Fruit fly (Drosophila melanogaster): ENCODE results near the gene spir.

spir gene

dm6 chr2L:20267181-20267580, 43.8 kb upstream of the spir start (continued):
- TF ChIP-seq CG43689 (GFP tag; IDR thresholded peaks at IDR 0.05), result peak; percentile 44; the same call in 1 of the 2 replicates
- peak; percentile 74 for TF ChIP-seq CG4424 (GFP tag; optimal IDR thresholded peaks at IDR 0.05)
- peak; percentile 57 for TF ChIP-seq CG18619 (GFP tag; optimal IDR thresholded peaks at IDR 0.05)
- no peak for TF ChIP-seq CG31365 (tag; optimal IDR thresholded peaks at IDR 0.05)
- peak; percentile 66 for TF ChIP-seq NfI (GFP tag; optimal IDR thresholded peaks at IDR 0.05)
- peak; percentile 77 for TF ChIP-seq H2.0 (GFP tag; IDR thresholded peaks at IDR 0.05)
- TF ChIP-seq br (optimal IDR thresholded peaks at IDR 0.05), result no peak
- TF ChIP-seq YL-1 (GFP tag; optimal IDR thresholded peaks at IDR 0.05), result peak; percentile 11
- peak; percentile 86 for TF ChIP-seq Med (GFP tag)
- TF ChIP-seq CG2120 (GFP tag; optimal IDR thresholded peaks at IDR 0.05), result peak; percentile 10
- TF ChIP-seq CG15479 (GFP tag; optimal IDR thresholded peaks at IDR 0.05), result peak; percentile 35
- TF ChIP-seq NFAT (GFP tag; IDR thresholded peaks at IDR 0.05), result no peak
- TF ChIP-seq CG31441 (GFP tag; IDR thresholded peaks at IDR 0.05), result peak; percentile 63
- TF ChIP-seq CG7271 (tag; optimal IDR thresholded peaks at IDR 0.05), result peak; percentile 73
- 0 out of 3 replicates have a peak, but pooled peaks have one; percentile 13 for TF ChIP-seq CG6791 (GFP tag; IDR thresholded peaks at IDR 0.05; ENCODE audit: partially characterized antibody)
- TF ChIP-seq crp (GFP tag; optimal IDR thresholded peaks at IDR 0.05), result peak in 1 of 2 experiments; percentile 16
- TF ChIP-seq Doc3 (GFP tag; IDR thresholded peaks at IDR 0.05; ENCODE audit: partially characterized antibody), result no peak
- peak; percentile 18 for TF ChIP-seq Deaf1 (tag; optimal IDR thresholded peaks at IDR 0.05)
- TF ChIP-seq CG9727 (GFP tag; optimal IDR thresholded peaks at IDR 0.05), result peak; percentile 64
- no peak for TF ChIP-seq D (optimal IDR thresholded peaks at IDR 0.05)
- TF ChIP-seq D (GFP tag; optimal IDR thresholded peaks at IDR 0.05), result peak; percentile 61
- peak; percentile 25 for TF ChIP-seq cg (GFP tag; optimal IDR thresholded peaks at IDR 0.05)
- TF ChIP-seq unc-4 (GFP tag; IDR thresholded peaks at IDR 0.05; ENCODE audit: partially characterized antibody), result no peak
- peak; percentile 75 for TF ChIP-seq wor (GFP tag; IDR thresholded peaks at IDR 0.05)
- peak; percentile 50; the same call in 1 of the 3 replicates for TF ChIP-seq H15 (GFP tag; IDR thresholded peaks at IDR 0.05)
- TF ChIP-seq ro (GFP tag; IDR thresholded peaks at IDR 0.05), result 0 out of 2 replicates have a peak, but pooled peaks have one; percentile 12
- no peak for TF ChIP-seq Doc2 (GFP tag; IDR thresholded peaks at IDR 0.05)
- peak; percentile 87 for TF ChIP-seq CG1603 (tag; optimal IDR thresholded peaks at IDR 0.05)
- TF ChIP-seq CG4707 (GFP tag; optimal IDR thresholded peaks at IDR 0.05), result peak; percentile 77
- TF ChIP-seq CG4282 (GFP tag; optimal IDR thresholded peaks at IDR 0.05), result no peak
- TF ChIP-seq sqz (GFP tag; optimal IDR thresholded peaks at IDR 0.05), result no peak
- TF ChIP-seq da (GFP tag; optimal IDR thresholded peaks at IDR 0.05), result no peak
- TF ChIP-seq CG32767 (GFP tag; IDR thresholded peaks at IDR 0.05), result peak; percentile 70; the same call in 1 of the 2 replicates
- peak; percentile 77 for TF ChIP-seq phol (tag; optimal IDR thresholded peaks at IDR 0.05)
- TF ChIP-seq CG30431 (GFP tag; optimal IDR thresholded peaks at IDR 0.05), result peak; percentile 90
- TF ChIP-seq CG3407 (GFP tag; optimal IDR thresholded peaks at IDR 0.05), result peak; percentile 71
- peak; percentile 18 for TF ChIP-seq CG17802 (tag; optimal IDR thresholded peaks at IDR 0.05)
- peak; percentile 37 for TF ChIP-seq maf-S (GFP tag; optimal IDR thresholded peaks at IDR 0.05)
- no peak for TF ChIP-seq CG42726 (GFP tag; IDR thresholded peaks at IDR 0.05; ENCODE audit: partially characterized antibody)
- TF ChIP-seq CG2199 (GFP tag; IDR thresholded peaks at IDR 0.05), result peak; percentile 66; the same call in 1 of the 3 replicates
- peak; percentile 60 for TF ChIP-seq tio (GFP tag; optimal IDR thresholded peaks at IDR 0.05)
- TF ChIP-seq Ptx1 (GFP tag; IDR thresholded peaks at IDR 0.05), result peak; percentile 47
- peak; percentile 65 for TF ChIP-seq CG6254 (GFP tag; optimal IDR thresholded peaks at IDR 0.05)
- TF ChIP-seq CG4854 (GFP tag; optimal IDR thresholded peaks at IDR 0.05), result peak; percentile 2
- TF ChIP-seq nerfin-1 (tag; optimal IDR thresholded peaks at IDR 0.05), result peak; percentile 14
- TF ChIP-seq CG5245 (GFP tag; optimal IDR thresholded peaks at IDR 0.05), result peak; percentile 58
- peak; percentile 14 for TF ChIP-seq Atf3 (GFP tag; optimal IDR thresholded peaks at IDR 0.05)
- TF ChIP-seq toy (GFP tag; IDR thresholded peaks at IDR 0.05), result no peak
- peak; percentile 82 for TF ChIP-seq Drgx (GFP tag; IDR thresholded peaks at IDR 0.05)
- TF ChIP-seq insv (GFP tag; optimal IDR thresholded peaks at IDR 0.05), result no peak
- peak; percentile 26; the same call in 1 of the 2 replicates for TF ChIP-seq Bgb (GFP tag; IDR thresholded peaks at IDR 0.05; ENCODE audit: partially characterized antibody)

Measured in whole organism, embryonic.